Fruit fly (Drosophila melanogaster): Measurements from ENCODE around the gene Tti1.

- no peak for TF ChIP-seq vri (GFP tag; optimal IDR thresholded peaks at IDR 0.05)
- TF ChIP-seq fkh (GFP tag; optimal IDR thresholded peaks at IDR 0.05), result no peak
- TF ChIP-seq Met (GFP tag; optimal IDR thresholded peaks at IDR 0.05), result no peak
- TF ChIP-seq CG1621 (tag; optimal IDR thresholded peaks at IDR 0.05), result no peak
- no peak for TF ChIP-seq CG6854 (GFP tag; optimal IDR thresholded peaks at IDR 0.05)
- no peak for TF ChIP-seq Lpt (GFP tag; optimal IDR thresholded peaks at IDR 0.05)
- no peak for TF ChIP-seq fd59A (GFP tag; optimal IDR thresholded peaks at IDR 0.05)
- no peak for TF ChIP-seq cyc (GFP tag; optimal IDR thresholded peaks at IDR 0.05)
- TF ChIP-seq Ets21C (GFP tag; optimal IDR thresholded peaks at IDR 0.05), result no peak
- TF ChIP-seq topi (GFP tag; optimal IDR thresholded peaks at IDR 0.05), result no peak
- TF ChIP-seq spab (GFP tag; optimal IDR thresholded peaks at IDR 0.05), result no peak
- no peak for TF ChIP-seq achi (GFP tag; optimal IDR thresholded peaks at IDR 0.05)
These were observed 5.1 kb upstream of the Tti1 start, which contains the start of gene Mpi for dm6 chr3R:9759360-9760191.

Measured in whole organism, prepupa.